Worm (Caenorhabditis elegans) whole organism, L1 larva: ENCODE measurements around the gene ncam-1.

ENCODE experiments used
- F16B12.6 ChIP-seq: fragments of 150-350 bp; optimal IDR thresholded peaks from 2 replicates; lab custom pipeline; 2014; ENCODE audit warnings: missing biosample characterization, missing genetic modification characterization
- ceh-90 ChIP-seq: sonication (generic microtip); optimal IDR thresholded peaks from 2 replicates; lab custom pipeline; 2016; ENCODE audit warnings: missing genetic modification characterization, missing compliant biosample characterization
- efl-1 ChIP-seq, 4 experiments: fragments of 150-350 bp; optimal IDR thresholded peaks in 3 of 4; peaks in 1 of 4; 1 replicate in 1 of 4; 2 replicates in 3 of 4; lab custom pipeline; 2014; ENCODE audit warnings: missing biosample characterization in 2 of 4, missing genetic modification characterization in 2 of 4, missing genetic modification reagents in 2 of 4
- elt-3 ChIP-seq, 6 experiments: fragments of 150-350 bp in 1 of 6; sonication (generic microtip); optimal IDR thresholded peaks; 2 replicates each; lab custom pipeline; 2017 to 2018; ENCODE audit warnings: missing biosample characterization in 6 of 6, missing genetic modification characterization in 6 of 6, inconsistent platforms in 1 of 6
- jun-1 ChIP-seq: fragments of 150-350 bp; optimal IDR thresholded peaks from 2 replicates; lab custom pipeline; 2014; ENCODE audit warnings: missing biosample characterization, missing genetic modification reagents, missing genetic modification characterization
- lin-13 ChIP-seq: fragments of 150-350 bp; optimal IDR thresholded peaks from 2 replicates; lab custom pipeline; 2014; ENCODE audit warnings: missing biosample characterization, missing genetic modification reagents, missing genetic modification characterization
- nhr-20 ChIP-seq: sonication (generic microtip); optimal IDR thresholded peaks from 2 replicates; lab custom pipeline; 2016; ENCODE audit warnings: mild to moderate bottlenecking, missing genetic modification characterization, missing compliant biosample characterization
- nhr-47 ChIP-seq: sonication (generic microtip); optimal IDR thresholded peaks from 2 replicates; lab custom pipeline; 2016; ENCODE audit warnings: mild to moderate bottlenecking, missing genetic modification characterization, moderate library complexity, missing compliant biosample characterization
- nhr-77 ChIP-seq: fragments of 150-350 bp; optimal IDR thresholded peaks from 2 replicates; lab custom pipeline; 2014; ENCODE audit warnings: missing biosample characterization, missing genetic modification characterization
- nhr-84 ChIP-seq: sonication (generic microtip); optimal IDR thresholded peaks from 2 replicates; lab custom pipeline; 2017; ENCODE audit warnings: missing biosample characterization, missing genetic modification characterization
- pqm-1 ChIP-seq: sonication (generic microtip); optimal IDR thresholded peaks from 3 replicates; lab custom pipeline; 2017; ENCODE audit warnings: missing biosample characterization, missing genetic modification characterization
- skn-1 ChIP-seq: fragments of 150-350 bp; optimal IDR thresholded peaks from 2 replicates; lab custom pipeline; 2014; ENCODE audit warnings: missing biosample characterization, missing genetic modification characterization
- unc-30 ChIP-seq: sonication (generic microtip); optimal IDR thresholded peaks from 2 replicates; lab custom pipeline; 2017; ENCODE audit warnings: missing biosample characterization, missing genetic modification characterization
- zag-1 ChIP-seq: fragments of 150-350 bp; optimal IDR thresholded peaks from 2 replicates; lab custom pipeline; 2014; ENCODE audit warnings: missing biosample characterization, missing genetic modification characterization

DNA sequence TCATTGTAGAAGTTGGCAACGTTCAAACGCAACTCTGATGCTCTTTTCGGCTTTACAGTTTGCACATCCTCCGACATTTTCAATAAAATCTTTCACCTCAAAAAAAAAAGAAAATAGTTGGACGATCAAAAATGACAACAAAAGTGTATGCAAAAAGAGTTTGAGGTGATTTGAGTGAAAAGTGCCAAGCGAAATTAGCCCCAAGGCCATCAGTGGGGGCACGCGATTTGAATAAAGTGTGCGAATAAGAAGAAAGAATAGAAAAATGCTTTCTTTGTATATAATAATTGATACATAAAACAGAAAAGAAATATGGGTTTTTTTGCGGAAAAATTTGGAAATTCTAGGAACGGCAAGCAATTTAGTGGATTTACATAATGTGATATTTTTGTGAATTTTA lies 25.6 kb upstream of the ncam-1 start, which contains the start of gene T19D7.5:
- TF ChIP-seq jun-1 (no peak), nhr-47 (tag; lab: Kevin White, UChicago) (no peak), nhr-77 (tag; lab: Kevin White, UChicago) (no peak), pqm-1 (tag; lab: Kevin White, UChicago) (no peak), nhr-84 (tag; lab: Kevin White, UChicago) (no peak), unc-30 (no peak), lin-13 (GFP tag; lab: Kevin White, UChicago) (no peak), zag-1 (no peak), F16B12.6 (tag; lab: Kevin White, UChicago) (no peak), nhr-20 (tag; lab: Kevin White, UChicago) (no peak), skn-1 (no peak), elt-3 (tag; optimal IDR thresholded peaks at IDR 0.05; lab: Kevin White, UChicago) (no peak), ceh-90 (tag; lab: Kevin White, UChicago) (no peak), efl-1 (optimal IDR thresholded peaks at IDR 0.05; lab: Kevin White, UChicago) (no peak), efl-1 (GFP tag; optimal IDR thresholded peaks at IDR 0.05 in 1 of 2; lab: Kevin White, UChicago) (no peak)
